Worm (Caenorhabditis elegans) whole organism, L4/young adult: ENCODE data around the gene C26D10.4.

Experiments
- dao-5 ChIP-seq: sonication (generic microtip); optimal IDR thresholded peaks from 2 replicates; lab custom pipeline; 2016; ENCODE audit warnings: missing genotype, missing genetic modification characterization, moderate library complexity, missing compliant biosample characterization
- him-1 ChIP-seq: sonication (generic microtip); optimal IDR thresholded peaks from 2 replicates; lab custom pipeline; 2016; ENCODE audit warnings: missing genotype, missing genetic modification reagents, missing genetic modification characterization, missing compliant biosample characterization

ce11 chrII:8380188-8380587 is 50.6 kb downstream of the C26D10.4 start:
- TF ChIP-seq him-1 (tag; lab: Kevin White, UChicago) (no peak), dao-5 (no peak)
